Fruit fly (Drosophila melanogaster) whole organism, wandering third instar larva: ENCODE results near the gene CG13901.
A peak's percentile ranks its signal among the peaks of the same experiment; 100 is the strongest.

Experiments
- Abd-B ChIP-seq: fragments of >200 bp; optimal IDR thresholded peaks from 2 replicates; lab custom pipeline; 2017; ENCODE audit warnings: missing biosample characterization, missing genetic modification characterization
- CG32264 ChIP-seq: fragments of 200-800 bp; sonication (Bioruptor generic); optimal IDR thresholded peaks from 2 replicates; lab custom pipeline; 2016; ENCODE audit warnings: missing biosample characterization, missing genetic modification characterization
- CG9705 ChIP-seq: fragments of 200-800 bp; sonication (Bioruptor generic); optimal IDR thresholded peaks from 2 replicates; lab custom pipeline; 2018; ENCODE audit warnings: missing biosample characterization, mild to moderate bottlenecking, missing genetic modification characterization
- CrebA ChIP-seq: fragments of 200-800 bp; sonication (Bioruptor generic); optimal IDR thresholded peaks from 2 replicates; lab custom pipeline; 2016; ENCODE audit warnings: missing biosample characterization, mild to moderate bottlenecking, missing genetic modification characterization, borderline replicate concordance
- Dfd ChIP-seq: fragments of >200 bp; optimal IDR thresholded peaks from 2 replicates; lab custom pipeline; 2017; ENCODE audit warnings: missing biosample characterization, missing genetic modification characterization
- Dif ChIP-seq: fragments of 200-275, 200-300 bp; sonication (Bioruptor generic); optimal IDR thresholded peaks from 2 replicates; lab custom pipeline; 2018; ENCODE audit warnings: missing biosample characterization, missing genetic modification characterization; ENCODE audit not compliant: partially characterized antibody
- GATAd ChIP-seq: sonication (Bioruptor generic); optimal IDR thresholded peaks from 2 replicates; lab custom pipeline; 2016; ENCODE audit warnings: missing biosample characterization, missing genetic modification characterization
- HLH106 ChIP-seq: fragments of 200-800 bp; optimal IDR thresholded peaks from 3 replicates; lab custom pipeline; 2019; ENCODE audit warnings: missing biosample characterization, mild to moderate bottlenecking, missing genetic modification characterization, moderate library complexity
- Hnf4 ChIP-seq: fragments of 200-800 bp; sonication (Bioruptor generic); optimal IDR thresholded peaks from 2 replicates; lab custom pipeline; 2016; ENCODE audit warnings: missing biosample characterization, mild to moderate bottlenecking, missing genetic modification characterization
- Hr78 ChIP-seq: fragments of >200 bp; optimal IDR thresholded peaks from 2 replicates; lab custom pipeline; 2017; ENCODE audit warnings: missing biosample characterization, missing genetic modification characterization
- Hr83 ChIP-seq: fragments of 200-300 bp; sonication (Bioruptor generic); optimal IDR thresholded peaks from 2 replicates; lab custom pipeline; 2016; ENCODE audit warnings: missing biosample characterization, mild to moderate bottlenecking, missing genetic modification characterization, moderate library complexity; ENCODE audit not compliant: poor library complexity, severe bottlenecking
- Jra ChIP-seq: sonication (Bioruptor generic); optimal IDR thresholded peaks from 2 replicates; lab custom pipeline; 2016; ENCODE audit warnings: missing biosample characterization, missing genetic modification characterization
- Mio ChIP-seq: sonication (Bioruptor generic); optimal IDR thresholded peaks from 2 replicates; lab custom pipeline; 2016; ENCODE audit warnings: missing biosample characterization, missing genetic modification characterization
- Myc ChIP-seq: fragments of >200 bp; optimal IDR thresholded peaks from 2 replicates; lab custom pipeline; 2017
- N ChIP-seq: fragments of >200 bp; optimal IDR thresholded peaks from 2 replicates; lab custom pipeline; 2018; ENCODE audit warnings: missing biosample characterization, missing external identifiers, missing genetic modification characterization
- OdsH ChIP-seq: fragments of 200-800 bp; sonication (Bioruptor generic); optimal IDR thresholded peaks from 2 replicates; lab custom pipeline; 2016; ENCODE audit warnings: missing biosample characterization, mild to moderate bottlenecking, missing genetic modification characterization
- Rel ChIP-seq, 2 experiments: fragments of 200-800 bp; sonication (Bioruptor generic) in 1 of 2; optimal IDR thresholded peaks; 2 replicates in 1 of 2; 3 replicates in 1 of 2; lab custom pipeline; 2016 to 2019; ENCODE audit warnings: mild to moderate bottlenecking in 2 of 2, missing biosample characterization in 2 of 2, missing genetic modification characterization in 2 of 2, moderate library complexity in 1 of 2
- Sp1 ChIP-seq: fragments of 200-800 bp; sonication (Bioruptor generic); optimal IDR thresholded peaks from 3 replicates; lab custom pipeline; 2019; ENCODE audit warnings: missing biosample characterization, mild to moderate bottlenecking, missing genetic modification characterization, moderate library complexity
- Vsx2 ChIP-seq: fragments of 200-300, 225-300 bp; sonication (Bioruptor generic); optimal IDR thresholded peaks from 2 replicates; lab custom pipeline; 2018; ENCODE audit warnings: missing biosample characterization, missing genetic modification characterization; ENCODE audit not compliant: partially characterized antibody
- br ChIP-seq: fragments of 200-800 bp; sonication (Bioruptor generic); optimal IDR thresholded peaks from 2 replicates; lab custom pipeline; 2016; ENCODE audit warnings: missing biosample characterization, missing genetic modification characterization
- brk ChIP-seq: fragments of 200-800 bp; sonication (Bioruptor generic); optimal IDR thresholded peaks from 2 replicates; lab custom pipeline; 2016; ENCODE audit warnings: missing biosample characterization, mild to moderate bottlenecking, missing genetic modification characterization
- dl ChIP-seq, 2 experiments: fragments of 175-275, 200-275 bp in 1 of 2; fragments of 200-275 bp in 1 of 2; sonication (Bioruptor generic); optimal IDR thresholded peaks; lab custom pipeline; 2018; ENCODE audit warnings: mild to moderate bottlenecking in 2 of 2, missing biosample characterization in 2 of 2, missing genetic modification characterization in 2 of 2, moderate library complexity in 2 of 2; ENCODE audit not compliant: partially characterized antibody in 2 of 2, insufficient read depth in 1 of 2
- dmrt93B ChIP-seq: fragments of 200-800 bp; sonication (Bioruptor generic); optimal IDR thresholded peaks from 2 replicates; lab custom pipeline; 2018; ENCODE audit warnings: missing biosample characterization, mild to moderate bottlenecking, missing genetic modification characterization
- dsf ChIP-seq: sonication (Bioruptor generic); optimal IDR thresholded peaks from 2 replicates; lab custom pipeline; 2016; ENCODE audit warnings: missing biosample characterization, missing genetic modification characterization, borderline replicate concordance
- ey ChIP-seq: fragments of 200-800 bp; sonication (Bioruptor generic); optimal IDR thresholded peaks from 2 replicates; lab custom pipeline; 2016; ENCODE audit warnings: missing biosample characterization, missing genetic modification characterization
- foxo ChIP-seq, 2 experiments: fragments of 200-800 bp; sonication (Bioruptor generic); optimal IDR thresholded peaks; 2 replicates in 1 of 2; 3 replicates in 1 of 2; lab custom pipeline; 2016 to 2017; ENCODE audit warnings: missing biosample characterization in 2 of 2, missing genetic modification characterization in 2 of 2
- fru ChIP-seq: fragments of 200-800 bp; sonication (Bioruptor generic); optimal IDR thresholded peaks from 3 replicates; lab custom pipeline; 2016; ENCODE audit warnings: missing biosample characterization, mild to moderate bottlenecking, missing genetic modification characterization
- h ChIP-seq: fragments of 200-800 bp; sonication (Bioruptor generic); optimal IDR thresholded peaks from 3 replicates; lab custom pipeline; 2016; ENCODE audit warnings: missing biosample characterization, mild to moderate bottlenecking, missing genetic modification characterization
- jim ChIP-seq: fragments of 175-275, 200-325 bp; sonication (Bioruptor generic); optimal IDR thresholded peaks from 2 replicates; lab custom pipeline; 2016; ENCODE audit warnings: missing biosample characterization, mild to moderate bottlenecking, missing genetic modification characterization
- lola ChIP-seq: fragments of >200 bp; optimal IDR thresholded peaks from 2 replicates; lab custom pipeline; 2017; ENCODE audit warnings: missing biosample characterization, missing genetic modification characterization
- pan ChIP-seq: fragments of >200 bp; optimal IDR thresholded peaks from 2 replicates; lab custom pipeline; 2017
- psq ChIP-seq: fragments of 200-800 bp; sonication (Bioruptor generic); optimal IDR thresholded peaks from 3 replicates; lab custom pipeline; 2017; ENCODE audit warnings: missing biosample characterization, mild to moderate bottlenecking, missing genetic modification characterization, moderate library complexity
- rgr ChIP-seq: fragments of 200-800 bp; sonication (Bioruptor generic); optimal IDR thresholded peaks from 3 replicates; lab custom pipeline; 2016; ENCODE audit warnings: missing biosample characterization, mild to moderate bottlenecking, missing genetic modification characterization
- sage ChIP-seq: fragments of 200-800 bp; sonication (Bioruptor generic); optimal IDR thresholded peaks from 2 replicates; lab custom pipeline; 2016; ENCODE audit warnings: missing biosample characterization, mild to moderate bottlenecking, missing genetic modification characterization
- sv ChIP-seq: fragments of 200-800 bp; sonication (Bioruptor generic); optimal IDR thresholded peaks from 3 replicates; lab custom pipeline; 2016; ENCODE audit warnings: missing biosample characterization, missing genetic modification characterization
- tai ChIP-seq: sonication (Bioruptor generic); optimal IDR thresholded peaks from 2 replicates; lab custom pipeline; 2016; ENCODE audit warnings: missing biosample characterization, missing genetic modification characterization
- usp ChIP-seq: fragments of >200 bp; optimal IDR thresholded peaks from 2 replicates; lab custom pipeline; 2017; ENCODE audit warnings: missing biosample characterization, missing genetic modification characterization
- woc ChIP-seq: sonication (Bioruptor generic); optimal IDR thresholded peaks from 2 replicates; lab custom pipeline; 2016; ENCODE audit warnings: missing biosample characterization, mild to moderate bottlenecking, missing genetic modification characterization

Gene CG13901

dm6 chr3L:824444-824843 lies 13.2 kb downstream of the CG13901 start:
- TF ChIP-seq Hnf4 (no peak), Dfd (GFP tag; lab: Kevin White, UChicago) (no peak), br (peak; percentile 54), dmrt93B (peak; percentile 3), foxo (GFP tag; optimal IDR thresholded peaks at IDR 0.05; lab: Kevin White, UChicago) (peak in 1 of 2 experiments; percentile 39), psq (GFP tag; lab: Kevin White, UChicago) (peak; percentile 22), Mio (GFP tag; lab: Kevin White, UChicago) (no peak), Dif (GFP tag; lab: Kevin White, UChicago) (no peak), OdsH (GFP tag; lab: Kevin White, UChicago) (peak; percentile 48), Myc (no peak), Jra (GFP tag; lab: Kevin White, UChicago) (no peak), Rel (GFP tag; optimal IDR thresholded peaks at IDR 0.05; lab: Kevin White, UChicago) (no peak), Rel (tag; optimal IDR thresholded peaks at IDR 0.05; lab: Kevin White, UChicago) (peak; percentile 1), woc (GFP tag; lab: Kevin White, UChicago) (peak; percentile 33), sv (GFP tag; lab: Kevin White, UChicago) (no peak), rgr (GFP tag; lab: Kevin White, UChicago) (peak; percentile 39), HLH106 (tag; lab: Kevin White, UChicago) (peak; percentile 62), h (GFP tag; lab: Kevin White, UChicago) (peak; percentile 60), dsf (GFP tag; lab: Kevin White, UChicago) (no peak), ey (GFP tag; lab: Kevin White, UChicago) (peak; percentile 71), Hr78 (GFP tag; lab: Kevin White, UChicago) (no peak), GATAd (GFP tag; lab: Kevin White, UChicago) (no peak), tai (no peak), Abd-B (no peak), usp (GFP tag; lab: Kevin White, UChicago) (no peak), Sp1 (peak; percentile 68), CG9705 (GFP tag; lab: Kevin White, UChicago) (no peak), fru (GFP tag; lab: Kevin White, UChicago) (peak; percentile 28)
- TF ChIP-seq, all 38 proteins: peak for 13

dm6 chr3L:823597-823996 lies 14.0 kb downstream of the CG13901 start:
- TF ChIP-seq ey (GFP tag; lab: Kevin White, UChicago) (peak; percentile 2), psq (GFP tag; lab: Kevin White, UChicago) (no peak)

dm6 chr3L:822619-823018 lies 15.0 kb downstream of the CG13901 start:
- TF ChIP-seq Dfd (GFP tag; lab: Kevin White, UChicago) (no peak), fru (GFP tag; lab: Kevin White, UChicago) (peak; percentile 72), GATAd (GFP tag; lab: Kevin White, UChicago) (no peak), CrebA (no peak), sv (GFP tag; lab: Kevin White, UChicago) (no peak), psq (GFP tag; lab: Kevin White, UChicago) (peak; percentile 26), dmrt93B (peak; percentile 32), Jra (GFP tag; lab: Kevin White, UChicago) (no peak), CG9705 (GFP tag; lab: Kevin White, UChicago) (no peak), Hr83 (GFP tag; lab: Kevin White, UChicago) (no peak), pan (lab: Kevin White, UChicago) (no peak), h (GFP tag; lab: Kevin White, UChicago) (peak; percentile 55), rgr (GFP tag; lab: Kevin White, UChicago) (peak; percentile 60), sage (GFP tag; lab: Kevin White, UChicago) (no peak), Abd-B (no peak), ey (GFP tag; lab: Kevin White, UChicago) (peak; percentile 72), usp (GFP tag; lab: Kevin White, UChicago) (no peak), OdsH (GFP tag; lab: Kevin White, UChicago) (peak; percentile 41), brk (GFP tag; lab: Kevin White, UChicago) (no peak), Vsx2 (no peak), tai (no peak), dl (GFP tag; optimal IDR thresholded peaks at IDR 0.05; lab: Kevin White, UChicago; ENCODE audit: insufficient read depth in 1 of 2, partially characterized antibody in 2 of 2) (no peak), Hnf4 (peak; percentile 58), Myc (no peak), Mio (GFP tag; lab: Kevin White, UChicago) (no peak), Sp1 (peak; percentile 60), Rel (GFP tag; optimal IDR thresholded peaks at IDR 0.05; lab: Kevin White, UChicago) (no peak), Rel (tag; optimal IDR thresholded peaks at IDR 0.05; lab: Kevin White, UChicago) (peak; percentile 4), HLH106 (tag; lab: Kevin White, UChicago) (peak; percentile 69), lola (GFP tag; lab: Kevin White, UChicago) (no peak), br (peak; percentile 64), jim (GFP tag; lab: Kevin White, UChicago) (no peak), foxo (GFP tag; optimal IDR thresholded peaks at IDR 0.05; lab: Kevin White, UChicago) (peak in 1 of 2 experiments; percentile 56), woc (GFP tag; lab: Kevin White, UChicago) (peak; percentile 20), Dif (GFP tag; lab: Kevin White, UChicago) (no peak), CG32264 (GFP tag; lab: Kevin White, UChicago) (no peak), N (GFP tag; lab: Kevin White, UChicago) (no peak), dsf (GFP tag; lab: Kevin White, UChicago) (no peak), Hr78 (GFP tag; lab: Kevin White, UChicago) (no peak)
- TF ChIP-seq, all 38 proteins: peak for 14
